Worm (Caenorhabditis elegans) whole organism, late embryonic: ENCODE data around the gene Y38H6C.23.
A peak's percentile ranks its signal among the peaks of the same experiment; 100 is the strongest.

ENCODE experiments used
- K02D7.2 ChIP-seq: sonication (generic microtip); optimal IDR thresholded peaks from 2 replicates; lab custom pipeline; 2017; ENCODE audit warnings: mild to moderate bottlenecking, missing genetic modification characterization, missing compliant biosample characterization
- K09A11.1 ChIP-seq: sonication (generic microtip); optimal IDR thresholded peaks from 2 replicates; lab custom pipeline; 2017; ENCODE audit warnings: antibody characterized with exemption, mild to moderate bottlenecking, missing genetic modification characterization, missing compliant biosample characterization; ENCODE audit not compliant: insufficient read depth
- Y22D7AL.16 ChIP-seq: sonication (generic microtip); optimal IDR thresholded peaks from 2 replicates; lab custom pipeline; 2016; ENCODE audit warnings: missing genetic modification characterization, missing compliant biosample characterization
- ceh-14 ChIP-seq: sonication (generic microtip); optimal IDR thresholded peaks from 2 replicates; lab custom pipeline; 2016; ENCODE audit warnings: missing genotype, missing genetic modification characterization, missing compliant biosample characterization
- ceh-19 ChIP-seq: fragments of 200-800 bp; sonication (Bioruptor generic); optimal IDR thresholded peaks from 2 replicates; lab custom pipeline; 2018; ENCODE audit warnings: mild to moderate bottlenecking, missing genetic modification characterization, missing compliant biosample characterization
- ceh-2 ChIP-seq: sonication (generic microtip); optimal IDR thresholded peaks from 2 replicates; lab custom pipeline; 2016; ENCODE audit warnings: missing genotype, missing genetic modification characterization, missing compliant biosample characterization
- ceh-22 ChIP-seq: sonication (generic microtip); optimal IDR thresholded peaks from 2 replicates; lab custom pipeline; 2017; ENCODE audit warnings: missing biosample characterization, missing genetic modification characterization
- ceh-24 ChIP-seq: sonication (generic microtip); optimal IDR thresholded peaks from 2 replicates; lab custom pipeline; 2016; ENCODE audit warnings: mild to moderate bottlenecking, missing genetic modification characterization, missing compliant biosample characterization
- ceh-31 ChIP-seq: sonication (generic microtip); optimal IDR thresholded peaks from 2 replicates; lab custom pipeline; 2016; ENCODE audit warnings: missing genetic modification characterization, missing compliant biosample characterization
- ceh-34 ChIP-seq: sonication (generic microtip); optimal IDR thresholded peaks from 2 replicates; lab custom pipeline; 2016; ENCODE audit warnings: mild to moderate bottlenecking, missing genetic modification characterization, missing compliant biosample characterization
- ceh-6 ChIP-seq: fragments of 200-800 bp; sonication (Bioruptor generic); optimal IDR thresholded peaks from 2 replicates; lab custom pipeline; 2018; ENCODE audit warnings: mild to moderate bottlenecking, missing genetic modification characterization, missing compliant biosample characterization
- ceh-9 ChIP-seq: sonication (generic microtip); optimal IDR thresholded peaks from 2 replicates; lab custom pipeline; 2016; ENCODE audit warnings: mild to moderate bottlenecking, missing genetic modification characterization, inconsistent platforms, missing compliant biosample characterization
- dmd-4 ChIP-seq: sonication (generic microtip); optimal IDR thresholded peaks from 2 replicates; lab custom pipeline; 2016; ENCODE audit warnings: borderline replicate concordance, missing genetic modification characterization, missing compliant biosample characterization
- elt-2 ChIP-seq: sonication (generic microtip); optimal IDR thresholded peaks from 2 replicates; lab custom pipeline; 2016; ENCODE audit warnings: missing genetic modification reagents, missing genetic modification characterization, missing compliant biosample characterization
- elt-4 ChIP-seq: sonication (generic microtip); optimal IDR thresholded peaks from 2 replicates; lab custom pipeline; 2016; ENCODE audit warnings: missing genetic modification characterization, missing compliant biosample characterization
- ets-4 ChIP-seq: sonication (generic microtip); optimal IDR thresholded peaks from 2 replicates; lab custom pipeline; 2016; ENCODE audit warnings: missing genetic modification characterization, missing compliant biosample characterization
- fax-1 ChIP-seq: sonication (generic microtip); optimal IDR thresholded peaks from 2 replicates; lab custom pipeline; 2016; ENCODE audit warnings: missing genotype, missing genetic modification characterization, missing compliant biosample characterization
- fkh-10 ChIP-seq: fragments of 150-350 bp; optimal IDR thresholded peaks from 2 replicates; lab custom pipeline; 2014; ENCODE audit warnings: missing biosample characterization, missing genetic modification reagents, missing genetic modification characterization
- gmeb-2 ChIP-seq: sonication (generic microtip); optimal IDR thresholded peaks from 2 replicates; lab custom pipeline; 2016; ENCODE audit warnings: missing genetic modification characterization, inconsistent platforms, missing compliant biosample characterization
- hlh-15 ChIP-seq: sonication (generic microtip); optimal IDR thresholded peaks from 2 replicates; lab custom pipeline; 2016; ENCODE audit warnings: missing genetic modification characterization, missing compliant biosample characterization
- hlh-30 ChIP-seq: sonication (generic microtip); optimal IDR thresholded peaks from 2 replicates; lab custom pipeline; 2017; ENCODE audit warnings: antibody characterized with exemption, missing genetic modification characterization, missing compliant biosample characterization; ENCODE audit not compliant: insufficient read depth
- lim-6 ChIP-seq: sonication (generic microtip); optimal IDR thresholded peaks from 2 replicates; lab custom pipeline; 2016; ENCODE audit warnings: missing genetic modification characterization, missing compliant biosample characterization
- lin-11 ChIP-seq: fragments of 200-800 bp; sonication (Bioruptor generic); optimal IDR thresholded peaks from 2 replicates; lab custom pipeline; 2018; ENCODE audit warnings: mild to moderate bottlenecking, missing genetic modification characterization, missing compliant biosample characterization
- madf-2 ChIP-seq: sonication (generic microtip); optimal IDR thresholded peaks from 2 replicates; lab custom pipeline; 2017; ENCODE audit warnings: missing genetic modification characterization, missing compliant biosample characterization
- nhr-232 ChIP-seq: sonication (generic microtip); optimal IDR thresholded peaks from 2 replicates; lab custom pipeline; 2016; ENCODE audit warnings: missing genetic modification characterization, missing compliant biosample characterization
- odd-2 ChIP-seq: sonication (generic microtip); optimal IDR thresholded peaks from 2 replicates; lab custom pipeline; 2017; ENCODE audit warnings: antibody characterized with exemption, mild to moderate bottlenecking, missing genetic modification characterization, missing compliant biosample characterization
- pax-1 ChIP-seq: fragments of 150-350 bp; optimal IDR thresholded peaks from 2 replicates; lab custom pipeline; 2014; ENCODE audit warnings: missing biosample characterization, missing genetic modification characterization
- pha-2 ChIP-seq: sonication (generic microtip); optimal IDR thresholded peaks from 2 replicates; lab custom pipeline; 2017; ENCODE audit warnings: mild to moderate bottlenecking, missing genetic modification characterization, missing compliant biosample characterization
- pha-4 ChIP-seq: fragments of 150-350 bp; optimal IDR thresholded peaks from 2 replicates; lab custom pipeline; 2018; ENCODE audit warnings: missing biosample characterization, missing genetic modification reagents, missing genetic modification characterization
- pqm-1 ChIP-seq: sonication (generic microtip); optimal IDR thresholded peaks from 2 replicates; lab custom pipeline; 2016; ENCODE audit warnings: missing genetic modification characterization, missing compliant biosample characterization
- sdc-2 ChIP-seq: sonication (generic microtip); optimal IDR thresholded peaks from 2 replicates; lab custom pipeline; 2016; ENCODE audit warnings: missing genotype, missing genetic modification characterization, missing compliant biosample characterization
- unc-55 ChIP-seq: sonication (generic microtip); optimal IDR thresholded peaks from 2 replicates; lab custom pipeline; 2017; ENCODE audit warnings: missing biosample characterization, missing genetic modification reagents, missing genetic modification characterization

Y38H6C.23 gene

ce11 chrV:20545742-20546141 lies 10.4 kb downstream of the Y38H6C.23 start:
- TF ChIP-seq K02D7.2 (tag; lab: Kevin White, UChicago) (no peak), lim-6 (tag; lab: Kevin White, UChicago) (no peak), sdc-2 (tag; lab: Kevin White, UChicago) (no peak), ceh-34 (tag; lab: Kevin White, UChicago) (no peak), ceh-14 (tag; lab: Kevin White, UChicago) (no peak), pqm-1 (tag; lab: Kevin White, UChicago) (no peak), hlh-15 (tag; lab: Kevin White, UChicago) (no peak), ceh-9 (tag; lab: Kevin White, UChicago) (no peak), gmeb-2 (tag; lab: Kevin White, UChicago) (no peak)
- TF ChIP-seq, all 69 proteins: peak for 0

- TF ChIP-seq K09A11.1 (tag; lab: Kevin White, UChicago) (no peak), ceh-19 (GFP tag; lab: Kevin White, UChicago) (no peak), pax-1 (tag; lab: Kevin White, UChicago) (no peak), nhr-232 (no peak)
Observed at ce11 chrV:20544610-20545009, 11.6 kb downstream of the Y38H6C.23 start.

ce11 chrV:20544092-20544491 lies 12.1 kb downstream of the Y38H6C.23 start, which contains the start of gene slc-36.3:
slc-36.3 (minus strand) TSS chrV:20544192.
- no peak for TF ChIP-seq gmeb-2 (tag; lab: Kevin White, UChicago)
- TF ChIP-seq ceh-22 (tag; lab: Kevin White, UChicago), result no peak
- no peak for TF ChIP-seq hlh-30 (tag; lab: Kevin White, UChicago)
- no peak for TF ChIP-seq ceh-31 (tag; lab: Kevin White, UChicago)
- no peak for TF ChIP-seq ceh-24
- TF ChIP-seq pqm-1 (tag; lab: Kevin White, UChicago), result no peak
- TF ChIP-seq odd-2 (tag; lab: Kevin White, UChicago), result no peak
- no peak for TF ChIP-seq pha-4 (tag; lab: Kevin White, UChicago)
- no peak for TF ChIP-seq lin-11 (tag; lab: Kevin White, UChicago)
- no peak for TF ChIP-seq dmd-4 (tag; lab: Kevin White, UChicago)
- TF ChIP-seq ceh-6 (GFP tag; lab: Kevin White, UChicago), result no peak
- TF ChIP-seq pha-2, result no peak
- no peak for TF ChIP-seq ets-4 (tag; lab: Kevin White, UChicago)
- no peak for TF ChIP-seq Y22D7AL.16 (tag; lab: Kevin White, UChicago)
- TF ChIP-seq, all 69 proteins: peak for 0

ce11 chrV:20539055-20539454 lies 17.1 kb downstream of the Y38H6C.23 start, which contains the start of gene Y38H6C.16:
Y38H6C.16 (minus strand) TSS chrV:20539347.
- TF ChIP-seq elt-2 (tag; lab: Kevin White, UChicago) (peak; percentile 14), ceh-22 (tag; lab: Kevin White, UChicago) (no peak)

- TF ChIP-seq madf-2 (tag; lab: Kevin White, UChicago) (no peak), sdc-2 (tag; lab: Kevin White, UChicago) (no peak), pax-1 (tag; lab: Kevin White, UChicago) (no peak), pqm-1 (tag; lab: Kevin White, UChicago) (no peak), fkh-10 (GFP tag; lab: Kevin White, UChicago) (no peak), fax-1 (tag; lab: Kevin White, UChicago) (no peak), unc-55 (GFP tag; lab: Kevin White, UChicago) (no peak), elt-4 (tag; lab: Kevin White, UChicago) (no peak)
- TF ChIP-seq, all 69 proteins: peak for 0
Observed at ce11 chrV:20536208-20536607, 20.0 kb downstream of the Y38H6C.23 start, which contains the start of gene Y38H6C.15. Y38H6C.15 (minus strand) TSS chrV:20536308.

- TF ChIP-seq ceh-2 (no peak), pha-4 (tag; lab: Kevin White, UChicago) (no peak)
Observed at ce11 chrV:20534072-20534471, 22.1 kb downstream of the Y38H6C.23 start, which contains the start of gene famh-161. famh-161 (minus strand) TSS chrV:20534172.
